Fruit fly (Drosophila melanogaster) whole organism, prepupa: ENCODE data around the gene PVRAP.

ENCODE experiments used
- Blimp-1 ChIP-seq: fragments of 200-800 bp; sonication (Bioruptor generic); optimal IDR thresholded peaks from 3 replicates; lab custom pipeline; 2017; ENCODE audit warnings: missing biosample characterization, missing genetic modification characterization, mild to moderate bottlenecking, moderate library complexity, missing genetic modification reagents
- CG6276 ChIP-seq: fragments of 200-800 bp; sonication (Bioruptor generic); optimal IDR thresholded peaks from 2 replicates; lab custom pipeline; 2017; ENCODE audit warnings: missing biosample characterization, mild to moderate bottlenecking, missing genetic modification characterization
- CG6792 ChIP-seq: fragments of 200-800 bp; sonication (Bioruptor generic); optimal IDR thresholded peaks from 3 replicates; lab custom pipeline; 2016; ENCODE audit warnings: missing biosample characterization, missing genetic modification characterization
- Sox14 ChIP-seq: fragments of 200-800 bp; sonication (Bioruptor generic); optimal IDR thresholded peaks from 3 replicates; lab custom pipeline; 2016; ENCODE audit warnings: missing biosample characterization, missing genetic modification characterization
- lz ChIP-seq: fragments of 200-800 bp; sonication (Bioruptor generic); optimal IDR thresholded peaks from 3 replicates; lab custom pipeline; 2016; ENCODE audit warnings: missing biosample characterization, missing genetic modification characterization

DNA sequence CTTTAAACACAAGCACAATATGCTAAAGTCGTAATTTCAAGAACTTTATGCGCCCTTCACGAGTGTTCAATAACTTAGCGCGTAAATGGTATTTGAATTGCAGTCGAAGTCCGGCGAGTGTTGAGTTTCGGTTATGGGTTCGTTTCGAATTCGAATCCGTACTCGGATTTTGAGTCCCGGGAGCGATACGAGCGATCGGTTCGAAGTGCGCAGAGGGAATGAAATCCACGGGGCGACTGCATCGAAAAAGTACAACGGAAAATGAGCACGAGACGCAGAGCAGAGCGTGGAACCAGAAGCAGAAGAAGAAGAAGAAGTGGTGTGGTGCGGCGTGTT lies 21.3 kb upstream of the PVRAP start, which contains the start of gene CG10479:
- TF ChIP-seq CG6276 (GFP tag; lab: Kevin White, UChicago) (no peak), lz (GFP tag; lab: Kevin White, UChicago) (no peak), Blimp-1 (GFP tag; lab: Kevin White, UChicago) (no peak), Sox14 (no peak), CG6792 (GFP tag; lab: Kevin White, UChicago) (no peak)
